Worm (Caenorhabditis elegans): ENCODE results near the gene col-150.

DNA sequence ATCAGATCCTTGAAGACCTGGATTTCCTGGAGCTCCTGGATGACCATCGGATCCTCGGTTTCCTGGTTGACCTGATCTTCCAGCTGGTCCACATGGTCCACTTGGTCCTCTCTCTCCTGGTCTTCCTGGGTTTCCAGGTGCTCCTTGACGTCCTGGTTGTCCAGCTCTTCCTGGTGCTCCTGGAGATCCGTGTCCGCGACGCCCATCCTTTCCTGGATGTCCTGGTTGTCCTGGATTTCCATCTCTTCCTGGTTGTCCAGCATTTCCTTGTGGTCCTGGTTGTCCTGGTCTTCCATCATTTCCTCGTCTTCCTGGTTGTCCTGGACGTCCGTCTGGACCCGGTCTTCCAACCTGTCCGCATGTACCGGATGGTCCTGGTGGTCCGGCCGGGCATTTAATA lies 2.6 kb downstream of the col-150 start:
- no peak for TF ChIP-seq T07F8.4 (tag; optimal IDR thresholded peaks at IDR 0.05)
- TF ChIP-seq F23B12.7 (tag; optimal IDR thresholded peaks at IDR 0.05; ENCODE audit: insufficient read depth): no peak
- TF ChIP-seq unc-62 (GFP tag; optimal IDR thresholded peaks at IDR 0.05): no peak
- TF ChIP-seq pha-4 (tag; optimal IDR thresholded peaks at IDR 0.05): no peak
